6 fruit fly cellular contexts compared by ENCODE assay signal in the genomic region with DNA sequence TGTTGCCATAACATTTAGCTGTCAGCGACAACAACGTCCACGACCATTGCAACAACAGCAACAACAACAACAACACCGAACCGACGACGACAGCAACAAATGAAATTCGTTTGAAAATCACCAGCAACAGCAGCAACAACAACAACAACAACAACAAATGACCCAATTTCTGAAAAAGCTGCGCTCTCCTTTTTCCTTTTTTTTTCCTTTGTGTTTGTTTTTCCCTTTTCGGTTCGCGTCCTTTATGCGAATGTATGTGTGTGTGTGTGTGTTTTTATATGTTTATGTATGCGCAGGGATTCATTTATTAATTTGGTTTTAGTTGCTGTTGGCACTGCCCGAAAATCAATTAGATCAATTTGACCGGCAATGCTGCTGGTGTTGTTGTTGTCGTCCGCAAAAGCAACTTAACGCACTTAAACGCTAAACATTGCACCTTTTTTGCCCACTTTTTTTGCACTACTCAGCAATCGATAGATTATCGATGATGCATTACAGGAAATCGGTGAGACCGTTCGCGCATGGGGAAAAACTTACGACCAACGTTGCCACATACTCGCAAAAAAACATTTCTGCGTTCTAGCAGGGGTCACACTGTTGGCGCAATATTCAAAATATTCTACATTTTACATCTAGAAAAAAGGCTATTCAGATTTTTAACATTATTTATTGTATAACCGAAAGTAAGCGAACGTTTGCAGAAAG.
TF ChIP-seq lines count a peak whose summit lies in the region.

A gene (minus strand): TSS at position 488 of the 705 bp plus-strand sequence.

- TF ChIP-seq CTCF in S2 (optimal IDR thresholded peaks at IDR 0.05; lab: Kevin White, UChicago) = peak; percentile 42 to 60
- TF ChIP-seq CTCF in whole organism, embryonic (GFP tag; optimal IDR thresholded peaks at IDR 0.05; lab: Kevin White, UChicago) = peak; percentile 63

TF ChIP-seq in whole organism, adult, 20 proteins besides CTCF, POLR2A, EP300 and RAD21:
- TF ChIP-seq pad (GFP tag; optimal IDR thresholded peaks at IDR 0.05; lab: Kevin White, UChicago) (peak; percentile 54), Hr96 (GFP tag; optimal IDR thresholded peaks at IDR 0.05; lab: Kevin White, UChicago) (no peak), CG7101 (tag; optimal IDR thresholded peaks at IDR 0.05; lab: Kevin White, UChicago) (peak; percentile 13), CG11617 (GFP tag; optimal IDR thresholded peaks at IDR 0.05; lab: Kevin White, UChicago) (peak; percentile 17), CG14711 (tag; optimal IDR thresholded peaks at IDR 0.05; lab: Kevin White, UChicago) (peak; percentile 9), CG12768 (GFP tag; optimal IDR thresholded peaks at IDR 0.05; lab: Kevin White, UChicago) (no peak), Crg-1 (GFP tag; optimal IDR thresholded peaks at IDR 0.05; lab: Kevin White, UChicago) (peak; percentile 32), CG33017 (tag; optimal IDR thresholded peaks at IDR 0.05; lab: Kevin White, UChicago) (no peak), bab1 (GFP tag; optimal IDR thresholded peaks at IDR 0.05; lab: Kevin White, UChicago) (peak; percentile 2), CG1620 (GFP tag; optimal IDR thresholded peaks at IDR 0.05; lab: Kevin White, UChicago) (peak; percentile 4), Clk (GFP tag; optimal IDR thresholded peaks at IDR 0.05; lab: Kevin White, UChicago) (no peak), CG7045 (GFP tag; optimal IDR thresholded peaks at IDR 0.05; lab: Kevin White, UChicago) (no peak), cic (GFP tag; optimal IDR thresholded peaks at IDR 0.05; lab: Kevin White, UChicago) (peak; percentile 11), tj (GFP tag; optimal IDR thresholded peaks at IDR 0.05; lab: Kevin White, UChicago) (peak; percentile 89), toe (GFP tag; optimal IDR thresholded peaks at IDR 0.05; lab: Kevin White, UChicago) (no peak), Mnt (GFP tag; optimal IDR thresholded peaks at IDR 0.05; lab: Kevin White, UChicago) (peak; percentile 24)

TF ChIP-seq in whole organism, embryonic, 481 proteins besides CTCF, POLR2A, EP300 and RAD21 (continues in another document):
- TF ChIP-seq Sry-δ (GFP tag; optimal IDR thresholded peaks at IDR 0.05; lab: Kevin White, UChicago) = peak; percentile 76
- TF ChIP-seq CG18619 (GFP tag; optimal IDR thresholded peaks at IDR 0.05; lab: Kevin White, UChicago) = no peak
- TF ChIP-seq sna (GFP tag; IDR thresholded peaks at IDR 0.05; lab: Robert Waterston, UW; ENCODE audit: partially characterized antibody) = peak; percentile 1; the same call in 1 of the 2 replicates
- TF ChIP-seq Vsx1 (GFP tag; optimal IDR thresholded peaks at IDR 0.05; lab: Kevin White, UChicago) = no peak
- TF ChIP-seq en (GFP tag; optimal IDR thresholded peaks at IDR 0.05; lab: Kevin White, UChicago) = no peak
- TF ChIP-seq CG11456 (GFP tag; IDR thresholded peaks at IDR 0.05; lab: Robert Waterston, UW) = no peak
- no peak for TF ChIP-seq CG14050 (GFP tag; IDR thresholded peaks at IDR 0.05; lab: Robert Waterston, UW)
- peak; percentile 14 for TF ChIP-seq CHES-1-like (GFP tag; optimal IDR thresholded peaks at IDR 0.05; lab: Kevin White, UChicago)
- TF ChIP-seq repo (GFP tag; optimal IDR thresholded peaks at IDR 0.05; lab: Kevin White, UChicago) = no peak
- TF ChIP-seq nau (GFP tag; optimal IDR thresholded peaks at IDR 0.05; lab: Kevin White, UChicago) = no peak
- TF ChIP-seq nerfin-2 (GFP tag; IDR thresholded peaks at IDR 0.05; lab: Robert Waterston, UW; ENCODE audit: partially characterized antibody) = peak; percentile 55; the same call in 1 of the 2 replicates
- peak; percentile 10 for TF ChIP-seq pho (GFP tag; optimal IDR thresholded peaks at IDR 0.05; lab: Kevin White, UChicago)
- peak; percentile 96 for TF ChIP-seq E2f2 (GFP tag; IDR thresholded peaks at IDR 0.05; lab: Robert Waterston, UW)
- no peak for TF ChIP-seq HLH3B (GFP tag; IDR thresholded peaks at IDR 0.05; lab: Robert Waterston, UW)
- TF ChIP-seq CG31388 (GFP tag; optimal IDR thresholded peaks at IDR 0.05; lab: Kevin White, UChicago) = no peak
- peak; percentile 1 for TF ChIP-seq CG10147 (GFP tag; optimal IDR thresholded peaks at IDR 0.05; lab: Kevin White, UChicago)

TF ChIP-seq in whole organism, prepupa, 60 proteins besides CTCF, POLR2A, EP300 and RAD21 (continues in another document):
- TF ChIP-seq Lpt (GFP tag; optimal IDR thresholded peaks at IDR 0.05; lab: Kevin White, UChicago) (no peak), esn (GFP tag; optimal IDR thresholded peaks at IDR 0.05; lab: Kevin White, UChicago) (no peak), Sox102F (GFP tag; optimal IDR thresholded peaks at IDR 0.05; lab: Kevin White, UChicago) (no peak), pdm3 (GFP tag; optimal IDR thresholded peaks at IDR 0.05; lab: Kevin White, UChicago) (peak; percentile 3), CG8632 (GFP tag; optimal IDR thresholded peaks at IDR 0.05; lab: Kevin White, UChicago) (no peak), OdsH (GFP tag; optimal IDR thresholded peaks at IDR 0.05; lab: Kevin White, UChicago) (no peak), CG16779 (tag; optimal IDR thresholded peaks at IDR 0.05; lab: Kevin White, UChicago) (peak; percentile 48), CG31627 (GFP tag; optimal IDR thresholded peaks at IDR 0.05; lab: Kevin White, UChicago) (no peak), dac (GFP tag; optimal IDR thresholded peaks at IDR 0.05; lab: Kevin White, UChicago) (no peak), CG3919 (GFP tag; optimal IDR thresholded peaks at IDR 0.05; lab: Kevin White, UChicago) (no peak), Hr4 (GFP tag; optimal IDR thresholded peaks at IDR 0.05; lab: Kevin White, UChicago) (no peak), Hr38 (GFP tag; optimal IDR thresholded peaks at IDR 0.05; lab: Kevin White, UChicago) (no peak), CG4318 (GFP tag; optimal IDR thresholded peaks at IDR 0.05; lab: Kevin White, UChicago) (no peak), lz (GFP tag; optimal IDR thresholded peaks at IDR 0.05; lab: Kevin White, UChicago) (no peak), salr (GFP tag; optimal IDR thresholded peaks at IDR 0.05; lab: Kevin White, UChicago) (no peak), CG6276 (GFP tag; optimal IDR thresholded peaks at IDR 0.05; lab: Kevin White, UChicago) (peak; percentile 57), dsx (GFP tag; optimal IDR thresholded peaks at IDR 0.05; lab: Kevin White, UChicago; ENCODE audit: poor library complexity, severe bottlenecking) (peak; percentile 48), cyc (GFP tag; optimal IDR thresholded peaks at IDR 0.05; lab: Kevin White, UChicago) (no peak)

TF ChIP-seq in whole organism, pupa, 21 proteins besides CTCF, POLR2A, EP300 and RAD21 (continues in another document):
- TF ChIP-seq Pif1B (GFP tag; optimal IDR thresholded peaks at IDR 0.05; lab: Kevin White, UChicago) (peak; percentile 9), CG8159 (tag; optimal IDR thresholded peaks at IDR 0.05; lab: Kevin White, UChicago) (peak; percentile 5), CG17806 (tag; optimal IDR thresholded peaks at IDR 0.05; lab: Kevin White, UChicago) (peak; percentile 7), CG34367 (tag; optimal IDR thresholded peaks at IDR 0.05; lab: Kevin White, UChicago) (peak; percentile 59), rn (GFP tag; IDR thresholded peaks at IDR 0.05; lab: Robert Waterston, UW) (no peak), D1 (tag; optimal IDR thresholded peaks at IDR 0.05; lab: Kevin White, UChicago) (peak; percentile 3), CG32121 (GFP tag; IDR thresholded peaks at IDR 0.05; lab: Robert Waterston, UW) (no peak), Pif1A (GFP tag; optimal IDR thresholded peaks at IDR 0.05; lab: Kevin White, UChicago) (peak; percentile 38), CG4496 (GFP tag; IDR thresholded peaks at IDR 0.05; lab: Robert Waterston, UW) (peak; percentile 28; the same call in 1 of the 3 replicates), Snoo (tag; optimal IDR thresholded peaks at IDR 0.05; lab: Kevin White, UChicago) (peak; percentile 3), CG9948 (tag; optimal IDR thresholded peaks at IDR 0.05; lab: Kevin White, UChicago) (peak; percentile 22), EcR (GFP tag; optimal IDR thresholded peaks at IDR 0.05; lab: Kevin White, UChicago) (peak; percentile 33), CG14655 (GFP tag; optimal IDR thresholded peaks at IDR 0.05; lab: Kevin White, UChicago) (no peak), gl (tag; optimal IDR thresholded peaks at IDR 0.05; lab: Kevin White, UChicago) (peak; percentile 66), Ets98B (GFP tag; IDR thresholded peaks at IDR 0.05; lab: Robert Waterston, UW) (no peak), CG12605 (GFP tag; IDR thresholded peaks at IDR 0.05; lab: Robert Waterston, UW) (no peak; the same call in 1 of the 2 replicates), CG15710 (tag; optimal IDR thresholded peaks at IDR 0.05; lab: Kevin White, UChicago) (peak; percentile 56), CG13204 (GFP tag; optimal IDR thresholded peaks at IDR 0.05; lab: Kevin White, UChicago) (peak; percentile 59)

TF ChIP-seq in whole organism, wandering third instar larva, 38 proteins besides CTCF, POLR2A, EP300 and RAD21 (continues in another document):
- TF ChIP-seq Sp1 (GFP tag; optimal IDR thresholded peaks at IDR 0.05; lab: Kevin White, UChicago) (peak; percentile 15), pan (optimal IDR thresholded peaks at IDR 0.05; lab: Kevin White, UChicago) (no peak), tai (GFP tag; optimal IDR thresholded peaks at IDR 0.05; lab: Kevin White, UChicago) (no peak), Jra (GFP tag; optimal IDR thresholded peaks at IDR 0.05; lab: Kevin White, UChicago) (no peak), Hr78 (GFP tag; optimal IDR thresholded peaks at IDR 0.05; lab: Kevin White, UChicago) (no peak), Hnf4 (GFP tag; optimal IDR thresholded peaks at IDR 0.05; lab: Kevin White, UChicago) (no peak), Abd-B (GFP tag; optimal IDR thresholded peaks at IDR 0.05; lab: Kevin White, UChicago) (no peak), Rel (GFP tag; optimal IDR thresholded peaks at IDR 0.05; lab: Kevin White, UChicago) (no peak), Rel (tag; optimal IDR thresholded peaks at IDR 0.05; lab: Kevin White, UChicago) (peak; percentile 100), GATAd (GFP tag; optimal IDR thresholded peaks at IDR 0.05; lab: Kevin White, UChicago) (no peak), ey (GFP tag; optimal IDR thresholded peaks at IDR 0.05; lab: Kevin White, UChicago) (no peak), HLH106 (tag; optimal IDR thresholded peaks at IDR 0.05; lab: Kevin White, UChicago) (no peak), fru (GFP tag; optimal IDR thresholded peaks at IDR 0.05; lab: Kevin White, UChicago) (peak; percentile 82), usp (GFP tag; optimal IDR thresholded peaks at IDR 0.05; lab: Kevin White, UChicago) (no peak), h (GFP tag; optimal IDR thresholded peaks at IDR 0.05; lab: Kevin White, UChicago) (no peak), Vsx2 (GFP tag; optimal IDR thresholded peaks at IDR 0.05; lab: Kevin White, UChicago; ENCODE audit: partially characterized antibody) (no peak), Mio (GFP tag; optimal IDR thresholded peaks at IDR 0.05; lab: Kevin White, UChicago) (no peak), br (GFP tag; optimal IDR thresholded peaks at IDR 0.05; lab: Kevin White, UChicago) (no peak), Myc (optimal IDR thresholded peaks at IDR 0.05; lab: Kevin White, UChicago) (no peak), sv (GFP tag; optimal IDR thresholded peaks at IDR 0.05; lab: Kevin White, UChicago) (no peak), CG9705 (GFP tag; optimal IDR thresholded peaks at IDR 0.05; lab: Kevin White, UChicago) (no peak), OdsH (GFP tag; optimal IDR thresholded peaks at IDR 0.05; lab: Kevin White, UChicago) (no peak)
